Worm (Caenorhabditis elegans) whole organism, young adult: ENCODE measurements around the gene Y49E10.16.

ENCODE experiments used
- ceh-40 ChIP-seq: fragments of 200-800 bp; sonication (Bioruptor generic); IDR thresholded peaks from 2 replicates; pipeline ENCODE4 v1.3.6; 2022; ENCODE audit warnings: missing genetic modification characterization, missing compliant biosample characterization
- hlh-12 ChIP-seq: sonication (generic microtip); optimal IDR thresholded peaks from 2 replicates; lab custom pipeline; 2016; ENCODE audit warnings: missing genetic modification characterization, missing compliant biosample characterization
- lsl-1 ChIP-seq: fragments of 200-800 bp; sonication (Bioruptor generic); optimal IDR thresholded peaks from 2 replicates; lab custom pipeline; 2018; ENCODE audit warnings: mild to moderate bottlenecking, missing genetic modification characterization, moderate library complexity, missing compliant biosample characterization

DNA sequence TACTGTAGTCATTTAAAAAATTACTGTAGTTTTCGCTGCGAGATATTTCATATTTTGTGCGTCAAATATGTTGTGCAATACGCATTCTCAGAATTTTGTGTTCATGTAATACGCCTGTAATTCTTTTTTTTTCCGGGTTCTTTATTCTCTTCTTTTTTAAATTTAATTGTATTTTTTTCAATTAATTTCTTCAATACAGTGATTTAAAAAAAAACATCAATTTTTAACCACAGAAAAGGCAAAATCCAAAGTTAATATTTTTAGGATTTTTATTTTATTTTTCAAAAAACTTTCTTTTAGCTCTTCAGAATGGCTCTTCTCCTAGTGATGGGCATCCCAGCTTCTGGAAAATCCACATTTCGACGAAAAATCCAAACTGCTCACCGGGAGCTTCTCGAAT is 36.0 kb downstream of the Y49E10.16 start, which contains the start of gene pstk-1:
- no peak for TF ChIP-seq hlh-12
- TF ChIP-seq ceh-40 (GFP tag; lab: Robert Waterston, UW), result no peak
- no peak for TF ChIP-seq lsl-1
